Worm (Caenorhabditis elegans) whole organism, L2 larva: ENCODE measurements around the gene bpl-1.

Experiments used
- Y55F3AM.14 ChIP-seq: fragments of 200-800 bp; sonication (Bioruptor generic); optimal IDR thresholded peaks from 2 replicates; lab custom pipeline; 2018; ENCODE audit warnings: mild to moderate bottlenecking, missing genetic modification characterization, missing compliant biosample characterization
- ZK546.5 ChIP-seq: sonication (generic microtip); optimal IDR thresholded peaks from 2 replicates; lab custom pipeline; 2017; ENCODE audit warnings: missing biosample characterization, missing genetic modification characterization
- alr-1 ChIP-seq: fragments of 150-350 bp; optimal IDR thresholded peaks from 2 replicates; lab custom pipeline; 2014; ENCODE audit warnings: missing biosample characterization, missing genetic modification characterization
- ceh-16 ChIP-seq: fragments of 150-350 bp; optimal IDR thresholded peaks from 2 replicates; lab custom pipeline; 2014; ENCODE audit warnings: missing biosample characterization, missing genetic modification characterization
- crh-2 ChIP-seq: sonication (generic microtip); optimal IDR thresholded peaks from 2 replicates; lab custom pipeline; 2017; ENCODE audit warnings: missing biosample characterization, missing genetic modification characterization
- dmd-4 ChIP-seq: sonication (generic microtip); optimal IDR thresholded peaks from 2 replicates; lab custom pipeline; 2017; ENCODE audit warnings: missing biosample characterization, missing genetic modification characterization
- egl-27 ChIP-seq: sonication (generic microtip); optimal IDR thresholded peaks from 3 replicates; lab custom pipeline; 2017; ENCODE audit warnings: missing biosample characterization, missing genetic modification reagents, missing genetic modification characterization
- elt-1 ChIP-seq: fragments of 150-350 bp; optimal IDR thresholded peaks from 2 replicates; lab custom pipeline; 2014; ENCODE audit warnings: missing biosample characterization, missing genetic modification characterization
- fos-1 ChIP-seq: fragments of 150-350 bp; optimal IDR thresholded peaks from 2 replicates; lab custom pipeline; 2014; ENCODE audit warnings: missing biosample characterization, missing genetic modification characterization
- gmeb-1 ChIP-seq: fragments of 150-350 bp; optimal IDR thresholded peaks from 2 replicates; lab custom pipeline; 2014; ENCODE audit warnings: missing biosample characterization, missing genetic modification characterization
- lin-11 ChIP-seq: fragments of 150-350 bp; sonication (generic microtip); optimal IDR thresholded peaks from 2 replicates; lab custom pipeline; 2014; ENCODE audit warnings: missing biosample characterization, missing genetic modification characterization, inconsistent platforms, mixed read lengths
- lin-13 ChIP-seq: fragments of 150-350 bp; optimal IDR thresholded peaks from 2 replicates; lab custom pipeline; 2014; ENCODE audit warnings: missing biosample characterization, missing genetic modification reagents, missing genetic modification characterization
- lin-39 ChIP-seq: fragments of 150-350 bp; optimal IDR thresholded peaks from 2 replicates; lab custom pipeline; 2014; ENCODE audit warnings: missing biosample characterization, missing genetic modification reagents, missing genetic modification characterization
- mab-5 ChIP-seq: fragments of 150-350 bp; optimal IDR thresholded peaks from 2 replicates; lab custom pipeline; 2014; ENCODE audit warnings: missing biosample characterization, missing genetic modification characterization
- nhr-12 ChIP-seq: fragments of 150-350 bp; optimal IDR thresholded peaks from 2 replicates; lab custom pipeline; 2014; ENCODE audit warnings: missing biosample characterization, missing genetic modification characterization
- nhr-129 ChIP-seq: fragments of 150-350 bp; optimal IDR thresholded peaks from 2 replicates; lab custom pipeline; 2014; ENCODE audit warnings: missing biosample characterization, missing genetic modification characterization
- nhr-21 ChIP-seq: fragments of 150-350 bp; optimal IDR thresholded peaks from 2 replicates; lab custom pipeline; 2014; ENCODE audit warnings: missing biosample characterization, missing genetic modification characterization
- nhr-23 ChIP-seq: fragments of 150-350 bp; optimal IDR thresholded peaks from 2 replicates; lab custom pipeline; 2014; ENCODE audit warnings: missing biosample characterization, missing genetic modification reagents, missing genetic modification characterization
- nhr-237 ChIP-seq: fragments of 150-350 bp; optimal IDR thresholded peaks from 2 replicates; lab custom pipeline; 2014; ENCODE audit warnings: missing biosample characterization, missing genetic modification characterization
- peb-1 ChIP-seq: fragments of 150-350 bp; optimal IDR thresholded peaks from 2 replicates; lab custom pipeline; 2014; ENCODE audit warnings: missing biosample characterization, missing genetic modification characterization
- sem-4 ChIP-seq: fragments of 150-350 bp; optimal IDR thresholded peaks from 2 replicates; lab custom pipeline; 2014; ENCODE audit warnings: missing biosample characterization, missing genetic modification reagents, missing genetic modification characterization
- skn-1 ChIP-seq: sonication (generic microtip); optimal IDR thresholded peaks from 2 replicates; lab custom pipeline; 2017; ENCODE audit warnings: missing biosample characterization, missing genetic modification characterization
- sma-3 ChIP-seq: sonication (generic microtip); optimal IDR thresholded peaks from 2 replicates; lab custom pipeline; 2016; ENCODE audit warnings: missing genetic modification reagents, missing genetic modification characterization, missing compliant biosample characterization
- sma-9 ChIP-seq, 2 experiments: fragments of 150-350 bp in 1 of 2; sonication (generic microtip) in 1 of 2; optimal IDR thresholded peaks; 2 replicates each; lab custom pipeline; 2014 to 2016; ENCODE audit warnings: missing genetic modification characterization in 2 of 2, mild to moderate bottlenecking in 1 of 2, missing biosample characterization in 1 of 2, missing compliant biosample characterization in 1 of 2, missing genetic modification reagents in 1 of 2, moderate library complexity in 1 of 2
- snpc-4 ChIP-seq: fragments of 150-350 bp; optimal IDR thresholded peaks from 2 replicates; lab custom pipeline; 2014; ENCODE audit warnings: missing biosample characterization, missing genetic modification characterization
- unc-39 ChIP-seq: fragments of 150-350 bp; optimal IDR thresholded peaks from 2 replicates; lab custom pipeline; 2014; ENCODE audit warnings: missing biosample characterization, missing genetic modification characterization
- unc-55 ChIP-seq: fragments of 150-350 bp; sonication (generic microtip); optimal IDR thresholded peaks from 3 replicates; lab custom pipeline; 2014; ENCODE audit warnings: missing biosample characterization, missing genetic modification reagents, missing genetic modification characterization
- unc-62 ChIP-seq: fragments of 150-350 bp; optimal IDR thresholded peaks from 2 replicates; lab custom pipeline; 2014; ENCODE audit warnings: missing biosample characterization, missing genetic modification reagents, missing genetic modification characterization
- ztf-4 ChIP-seq: fragments of 150-350 bp; optimal IDR thresholded peaks from 2 replicates; lab custom pipeline; 2014; ENCODE audit warnings: missing biosample characterization, missing genetic modification characterization

Gene bpl-1

DNA sequence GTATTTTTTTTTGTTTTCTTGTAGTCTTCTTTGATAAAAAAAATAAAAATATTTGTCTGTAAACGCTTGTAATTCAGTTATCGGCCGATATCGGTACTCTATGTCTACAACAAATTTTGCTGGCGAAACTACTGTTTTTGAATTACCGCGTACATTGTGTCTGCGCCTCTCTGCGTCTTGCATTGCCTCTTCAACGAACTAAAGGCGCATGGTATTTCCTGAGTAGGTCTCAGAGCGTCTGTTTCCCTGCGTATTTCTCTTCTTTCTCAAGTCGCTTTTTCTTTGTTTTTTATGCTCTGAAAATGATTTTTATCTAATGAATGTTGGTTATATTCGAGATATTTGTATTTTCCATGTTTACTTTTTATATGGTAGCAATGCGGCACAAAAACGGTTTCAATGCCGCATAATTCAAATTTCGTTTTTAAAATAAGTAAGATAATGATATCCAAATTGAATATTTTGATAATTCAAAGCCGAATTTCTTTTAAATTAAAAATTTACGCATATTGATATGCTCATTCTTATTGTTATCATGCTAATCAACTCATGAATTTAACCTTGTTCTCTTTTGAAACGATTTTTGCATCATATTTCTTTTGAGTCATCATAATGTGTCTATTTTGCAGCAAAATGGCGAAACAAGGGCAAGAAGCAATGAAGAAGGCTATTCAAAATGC is 23.1 kb upstream of the bpl-1 start, which contains the start of gene phb-2 (continued):
- peak; percentile 3 for TF ChIP-seq snpc-4 (tag; lab: Kevin White, UChicago)

DNA sequence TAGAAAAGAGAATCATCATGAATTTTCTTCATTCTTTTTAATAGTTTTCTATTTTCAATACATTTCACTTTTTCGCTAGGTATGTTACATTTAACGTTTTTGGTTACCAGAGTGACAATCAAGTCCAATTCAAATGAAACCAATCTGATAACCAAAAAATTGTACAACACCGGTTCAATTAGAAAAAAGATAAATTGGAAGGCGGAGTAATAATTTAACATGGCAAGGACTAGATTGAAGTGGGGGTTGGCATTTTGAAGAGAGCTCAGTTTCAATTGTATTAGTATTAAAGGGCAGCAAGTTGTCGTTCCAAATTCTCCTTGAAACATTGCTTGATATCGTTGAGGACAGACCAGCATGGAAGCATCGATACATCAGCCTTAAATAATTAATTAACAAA is 21.3 kb upstream of the bpl-1 start:
- no peak for TF ChIP-seq mab-5 (tag; lab: Kevin White, UChicago)
- no peak for TF ChIP-seq lin-13 (GFP tag; lab: Kevin White, UChicago)
- no peak for TF ChIP-seq ZK546.5 (tag; lab: Kevin White, UChicago)
- TF ChIP-seq unc-39 (tag; lab: Kevin White, UChicago) = no peak
- TF ChIP-seq unc-55 (GFP tag; lab: Kevin White, UChicago) = no peak
- no peak for TF ChIP-seq skn-1 (tag; lab: Kevin White, UChicago)
- TF ChIP-seq nhr-23 (tag; lab: Kevin White, UChicago) = no peak
- no peak for TF ChIP-seq nhr-12 (tag; lab: Kevin White, UChicago)
- no peak for TF ChIP-seq egl-27 (tag; lab: Kevin White, UChicago)
- TF ChIP-seq sem-4 = no peak
- TF ChIP-seq alr-1 (tag; lab: Kevin White, UChicago) = no peak
- no peak for TF ChIP-seq lin-11 (tag; lab: Kevin White, UChicago)
- TF ChIP-seq ceh-16 (tag; lab: Kevin White, UChicago) = no peak
- TF ChIP-seq Y55F3AM.14 (GFP tag; lab: Kevin White, UChicago) = no peak
- no peak for TF ChIP-seq elt-1 (tag; lab: Kevin White, UChicago)
- TF ChIP-seq, all 48 proteins: peak for 0

DNA sequence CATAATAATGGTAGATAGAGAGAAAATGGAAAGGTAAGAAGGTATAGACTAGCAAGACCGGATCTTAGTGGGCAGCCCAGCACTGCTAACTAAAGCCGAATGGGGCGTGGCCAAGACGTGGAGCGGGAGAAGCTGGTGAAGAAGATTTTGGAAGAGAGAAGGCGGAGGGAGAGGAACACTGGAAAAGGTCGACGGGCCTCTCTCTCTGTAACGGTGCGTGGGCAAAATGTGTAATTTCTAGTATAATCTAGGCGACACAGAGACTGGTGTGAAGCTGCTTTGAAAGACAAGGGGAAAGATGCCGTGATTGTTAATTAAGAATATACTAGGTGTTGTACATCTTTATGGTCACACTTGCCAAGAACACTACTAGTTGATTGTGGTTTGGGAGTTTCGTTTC is 18.0 kb upstream of the bpl-1 start, which contains the start of gene F13H8.5:
Gene F13H8.5, minus strand, starts transcription at position 101 of the 400 bp plus-strand sequence.
- no peak for TF ChIP-seq nhr-129 (tag; lab: Kevin White, UChicago)
- no peak for TF ChIP-seq elt-1 (tag; lab: Kevin White, UChicago)
- TF ChIP-seq unc-62 (GFP tag; lab: Kevin White, UChicago) = no peak
- no peak for TF ChIP-seq nhr-237 (tag; lab: Kevin White, UChicago)
- TF ChIP-seq sem-4 = no peak
- no peak for TF ChIP-seq alr-1 (tag; lab: Kevin White, UChicago)

ce11 chrII:6257220-6257877 is 16.7 kb upstream of the bpl-1 start:
- TF ChIP-seq nhr-21 (tag; lab: Kevin White, UChicago) (no peak), ztf-4 (tag; lab: Kevin White, UChicago) (no peak), gmeb-1 (tag; lab: Kevin White, UChicago) (no peak), nhr-12 (tag; lab: Kevin White, UChicago) (no peak), sma-3 (GFP tag; lab: Kevin White, UChicago) (no peak), unc-39 (tag; lab: Kevin White, UChicago) (no peak), peb-1 (tag; lab: Kevin White, UChicago) (no peak), lin-13 (GFP tag; lab: Kevin White, UChicago) (no peak), dmd-4 (tag; lab: Kevin White, UChicago) (no peak), crh-2 (no peak)

- peak; percentile 50 for TF ChIP-seq sma-9 (GFP tag; optimal IDR thresholded peaks at IDR 0.05; lab: Kevin White, UChicago)
- no peak for TF ChIP-seq sma-9 (tag; optimal IDR thresholded peaks at IDR 0.05; lab: Kevin White, UChicago)
- TF ChIP-seq unc-39 (tag; lab: Kevin White, UChicago) = no peak
- TF ChIP-seq fos-1 (tag; lab: Kevin White, UChicago) = peak; percentile 60
Observed at ce11 chrII:6259867-6260266, 14.1 kb upstream of the bpl-1 start, which contains the start of gene F13H8.11. TSS of gene F13H8.11 (minus strand) at chrII:6260021.

ce11 chrII:6260684-6261083 is 13.3 kb upstream of the bpl-1 start, which contains the start of gene nmgp-1:
TSS of gene nmgp-1 (plus strand) at chrII:6260857.
- TF ChIP-seq alr-1 (tag; lab: Kevin White, UChicago) (no peak), nhr-129 (tag; lab: Kevin White, UChicago) (peak; percentile 25), fos-1 (tag; lab: Kevin White, UChicago) (peak; percentile 66), lin-39 (tag; lab: Kevin White, UChicago) (no peak)
